Worm (Caenorhabditis elegans) whole organism, L3 larva: Measurements from ENCODE around the gene F08D12.4.

Experiments
- R02D3.7 ChIP-seq: fragments of 150-350 bp; optimal IDR thresholded peaks from 2 replicates; lab custom pipeline; 2014; ENCODE audit warnings: missing biosample characterization, missing genetic modification characterization
- aly-2 ChIP-seq: fragments of 150-350 bp; optimal IDR thresholded peaks from 2 replicates; lab custom pipeline; 2014; ENCODE audit warnings: missing biosample characterization, missing genetic modification characterization
- ama-1 ChIP-seq: fragments of 150-350 bp; optimal IDR thresholded peaks from 2 replicates; lab custom pipeline; 2018
- ceh-16 ChIP-seq: sonication (generic microtip); optimal IDR thresholded peaks from 2 replicates; lab custom pipeline; 2017; ENCODE audit warnings: missing biosample characterization, missing genetic modification characterization
- ceh-28 ChIP-seq: fragments of 150-350 bp; optimal IDR thresholded peaks from 2 replicates; lab custom pipeline; 2014; ENCODE audit warnings: missing biosample characterization, missing genetic modification reagents, missing genetic modification characterization
- ceh-82 ChIP-seq: fragments of 150-350 bp; optimal IDR thresholded peaks from 2 replicates; lab custom pipeline; 2014; ENCODE audit warnings: missing biosample characterization, missing genetic modification characterization
- ceh-9 ChIP-seq: sonication (generic microtip); optimal IDR thresholded peaks from 2 replicates; lab custom pipeline; 2018; ENCODE audit warnings: missing biosample characterization, missing genetic modification characterization
- egl-27 ChIP-seq: sonication (generic microtip); optimal IDR thresholded peaks from 4 replicates; lab custom pipeline; 2017; ENCODE audit warnings: missing biosample characterization, missing genetic modification reagents, missing genetic modification characterization
- egl-5 ChIP-seq: fragments of 150-350 bp; optimal IDR thresholded peaks from 2 replicates; lab custom pipeline; 2017; ENCODE audit warnings: missing biosample characterization, missing genetic modification reagents, missing genetic modification characterization, inconsistent platforms
- elt-1 ChIP-seq: fragments of 150-350 bp; optimal IDR thresholded peaks from 2 replicates; lab custom pipeline; 2014; ENCODE audit warnings: missing biosample characterization, missing genetic modification characterization
- elt-2 ChIP-seq: sonication (generic microtip); optimal IDR thresholded peaks from 2 replicates; lab custom pipeline; 2016; ENCODE audit warnings: missing genetic modification reagents, mild to moderate bottlenecking, missing genetic modification characterization, missing compliant biosample characterization
- elt-3 ChIP-seq, 3 experiments: fragments of 150-350 bp in 1 of 3; sonication (generic microtip) in 2 of 3; optimal IDR thresholded peaks; 2 replicates in 2 of 3; 4 replicates in 1 of 3; lab custom pipeline; 2014 to 2017; ENCODE audit warnings: missing biosample characterization in 3 of 3, missing genetic modification characterization in 3 of 3
- eor-1 ChIP-seq, 2 experiments: fragments of 150-350 bp; optimal IDR thresholded peaks; 2 replicates each; lab custom pipeline; 2014 to 2018; ENCODE audit warnings: missing biosample characterization in 2 of 2, missing genetic modification characterization in 2 of 2
- fkh-2 ChIP-seq: fragments of 150-350 bp; optimal IDR thresholded peaks from 2 replicates; lab custom pipeline; 2014; ENCODE audit warnings: missing biosample characterization, missing genetic modification reagents, missing genetic modification characterization
- hmg-11 ChIP-seq: sonication (generic microtip); optimal IDR thresholded peaks from 2 replicates; lab custom pipeline; 2016; ENCODE audit warnings: missing genetic modification characterization, missing compliant biosample characterization
- lin-15B ChIP-seq: fragments of 150-350 bp; optimal IDR thresholded peaks from 2 replicates; lab custom pipeline; 2014; ENCODE audit warnings: missing biosample characterization, missing genetic modification characterization
- lin-39 ChIP-seq: fragments of 150-350 bp; optimal IDR thresholded peaks from 2 replicates; lab custom pipeline; 2018; ENCODE audit warnings: missing biosample characterization, missing genetic modification reagents, missing genetic modification characterization
- lsy-12 ChIP-seq: sonication (generic microtip); optimal IDR thresholded peaks from 2 replicates; lab custom pipeline; 2016; ENCODE audit warnings: mild to moderate bottlenecking, missing genetic modification characterization, missing compliant biosample characterization
- mdl-1 ChIP-seq: fragments of 150-350 bp; optimal IDR thresholded peaks from 2 replicates; lab custom pipeline; 2014; ENCODE audit warnings: missing biosample characterization, missing genetic modification characterization
- nhr-11 ChIP-seq: fragments of 150-350 bp; optimal IDR thresholded peaks from 2 replicates; lab custom pipeline; 2014; ENCODE audit warnings: missing biosample characterization, missing genetic modification characterization
- nhr-12 ChIP-seq: fragments of 150-350 bp; optimal IDR thresholded peaks from 2 replicates; lab custom pipeline; 2014; ENCODE audit warnings: missing biosample characterization, missing genetic modification characterization
- nhr-237 ChIP-seq: fragments of 150-350 bp; optimal IDR thresholded peaks from 2 replicates; lab custom pipeline; 2014; ENCODE audit warnings: missing biosample characterization, missing genetic modification characterization
- nhr-28 ChIP-seq: fragments of 150-350 bp; optimal IDR thresholded peaks from 2 replicates; lab custom pipeline; 2014; ENCODE audit warnings: missing biosample characterization, missing genetic modification characterization
- nhr-67 ChIP-seq: fragments of 150-350 bp; optimal IDR thresholded peaks from 2 replicates; lab custom pipeline; 2014; ENCODE audit warnings: missing biosample characterization, missing genetic modification characterization
- nhr-76 ChIP-seq: fragments of 150-350 bp; sonication (generic microtip); optimal IDR thresholded peaks from 5 replicates; lab custom pipeline; 2014; ENCODE audit warnings: missing biosample characterization, missing genetic modification characterization
- nhr-77 ChIP-seq: fragments of 150-350 bp; optimal IDR thresholded peaks from 2 replicates; lab custom pipeline; 2014; ENCODE audit warnings: missing biosample characterization, missing genetic modification characterization
- pha-4 ChIP-seq: fragments of 150-350 bp; optimal IDR thresholded peaks from 2 replicates; lab custom pipeline; 2014; ENCODE audit warnings: missing biosample characterization, missing genetic modification reagents, missing genetic modification characterization
- sea-2 ChIP-seq: fragments of 150-350 bp; sonication (generic microtip); optimal IDR thresholded peaks from 4 replicates; lab custom pipeline; 2014; ENCODE audit warnings: missing biosample characterization, missing genetic modification reagents, missing genetic modification characterization
- tbx-2 ChIP-seq: sonication (generic microtip); optimal IDR thresholded peaks from 2 replicates; lab custom pipeline; 2016; ENCODE audit warnings: mild to moderate bottlenecking, missing genetic modification characterization, missing compliant biosample characterization
- unc-39 ChIP-seq: sonication (generic microtip); optimal IDR thresholded peaks from 4 replicates; lab custom pipeline; 2017; ENCODE audit warnings: missing biosample characterization, missing genetic modification characterization
- unc-62 ChIP-seq: fragments of 150-350 bp; sonication (generic microtip); optimal IDR thresholded peaks from 4 replicates; lab custom pipeline; 2014; ENCODE audit warnings: missing biosample characterization, missing genetic modification reagents, missing genetic modification characterization
- ztf-11 ChIP-seq: fragments of 150-350 bp; optimal IDR thresholded peaks from 2 replicates; lab custom pipeline; 2014; ENCODE audit warnings: missing biosample characterization, missing genetic modification characterization

The F08D12.4 gene

ce11 chrII:2773534-2773933 lies 4.4 kb upstream of the F08D12.4 start, which contains the start of gene sdz-9:
TSS of gene sdz-9 (minus strand) at chrII:2773634.
- TF ChIP-seq lin-15B (no peak), nhr-77 (tag; lab: Kevin White, UChicago) (no peak), egl-27 (tag; lab: Kevin White, UChicago) (no peak), lsy-12 (no peak), nhr-28 (no peak), hmg-11 (no peak), unc-62 (no peak), elt-3 (tag; optimal IDR thresholded peaks at IDR 0.05; lab: Kevin White, UChicago) (no peak), ztf-11 (tag; lab: Kevin White, UChicago) (no peak), mdl-1 (no peak), ceh-16 (tag; lab: Kevin White, UChicago) (no peak), nhr-67 (tag; lab: Kevin White, UChicago) (no peak), sea-2 (GFP tag; lab: Kevin White, UChicago) (no peak), fkh-2 (tag; lab: Kevin White, UChicago) (no peak), nhr-237 (no peak)

- no peak for TF ChIP-seq nhr-11 (tag; lab: Kevin White, UChicago)
- no peak for TF ChIP-seq ceh-9 (tag; lab: Kevin White, UChicago)
- no peak for TF ChIP-seq unc-39
- no peak for TF ChIP-seq aly-2 (tag; lab: Kevin White, UChicago)
- TF ChIP-seq R02D3.7, result no peak
- no peak for TF ChIP-seq nhr-77 (tag; lab: Kevin White, UChicago)
- no peak for TF ChIP-seq tbx-2
- TF ChIP-seq mdl-1, result no peak
- TF ChIP-seq ceh-82, result no peak
- TF ChIP-seq egl-5 (tag; lab: Kevin White, UChicago), result no peak
These were observed 3.0 kb upstream of the F08D12.4 start, which contains the start of gene fbxb-111 for ce11 chrII:2774904-2775303. TSS of gene fbxb-111 (minus strand) at chrII:2775004.

- TF ChIP-seq elt-3 (tag; optimal IDR thresholded peaks at IDR 0.05; lab: Kevin White, UChicago), result no peak
- TF ChIP-seq egl-5 (tag; lab: Kevin White, UChicago), result no peak
- no peak for TF ChIP-seq hmg-11
- TF ChIP-seq sea-2 (GFP tag; lab: Kevin White, UChicago), result no peak
- no peak for TF ChIP-seq lsy-12
- TF ChIP-seq ceh-28 (tag; lab: Kevin White, UChicago), result no peak
- no peak for TF ChIP-seq nhr-76 (tag; lab: Kevin White, UChicago)
- TF ChIP-seq eor-1 (tag; optimal IDR thresholded peaks at IDR 0.05; lab: Kevin White, UChicago), result no peak
- no peak for TF ChIP-seq fkh-2 (tag; lab: Kevin White, UChicago)
- TF ChIP-seq lin-15B, result no peak
- TF ChIP-seq tbx-2, result no peak
- TF ChIP-seq nhr-28, result no peak
- no peak for TF ChIP-seq ztf-11 (tag; lab: Kevin White, UChicago)
- no peak for TF ChIP-seq nhr-67 (tag; lab: Kevin White, UChicago)
These were observed 1.3 kb downstream of the F08D12.4 start, which contains the start of gene F08D12.3 for ce11 chrII:2779253-2779652. TSS of gene F08D12.3 (plus strand) at chrII:2779553.

ce11 chrII:2780804-2781203 lies 2.9 kb downstream of the F08D12.4 start:
- TF ChIP-seq elt-1 (no peak), ceh-16 (tag; lab: Kevin White, UChicago) (no peak)

- no peak for TF ChIP-seq pha-4 (tag; lab: Kevin White, UChicago)
- TF ChIP-seq eor-1 (tag; optimal IDR thresholded peaks at IDR 0.05; lab: Kevin White, UChicago), result no peak
- no peak for TF ChIP-seq ceh-16 (tag; lab: Kevin White, UChicago)
- no peak for TF ChIP-seq nhr-76 (tag; lab: Kevin White, UChicago)
These were observed 3.4 kb downstream of the F08D12.4 start, which contains the start of gene F08D12.2 for ce11 chrII:2781355-2781754. TSS of gene F08D12.2 (plus strand) at chrII:2781655.

- no peak for TF ChIP-seq egl-27 (tag; lab: Kevin White, UChicago)
- no peak for TF ChIP-seq lin-39 (tag; lab: Kevin White, UChicago)
- TF ChIP-seq R02D3.7, result no peak
- TF ChIP-seq ceh-16 (tag; lab: Kevin White, UChicago), result no peak
- TF ChIP-seq elt-2, result no peak
- no peak for TF ChIP-seq nhr-76 (tag; lab: Kevin White, UChicago)
- no peak for TF ChIP-seq nhr-12 (tag; lab: Kevin White, UChicago)
- no peak for TF ChIP-seq ama-1 (lab: Kevin White, UChicago)
- TF ChIP-seq pha-4 (tag; lab: Kevin White, UChicago), result no peak
These were observed 5.4 kb downstream of the F08D12.4 start for ce11 chrII:2783380-2783779.
